Fruit fly (Drosophila melanogaster): Measurements from ENCODE around the gene CG34106.

DNA sequence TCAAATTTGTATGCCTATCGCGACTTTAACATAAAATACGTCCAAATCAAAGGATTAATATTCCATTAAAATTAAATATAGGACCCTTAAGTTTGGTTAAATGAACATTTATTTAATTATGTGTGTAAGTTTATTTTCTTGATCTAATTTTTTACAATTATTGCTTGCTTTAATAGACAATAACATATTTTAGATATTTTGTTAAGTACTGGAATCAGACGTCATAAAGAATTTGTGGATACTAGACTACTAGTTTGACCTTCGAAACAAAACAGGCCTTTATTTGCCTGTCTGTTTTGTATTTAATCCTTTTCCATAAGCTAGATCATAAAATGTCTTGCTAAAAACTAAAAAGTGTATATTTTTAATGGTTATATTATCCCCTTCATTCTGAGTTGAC is 42.4 kb downstream of the CG34106 start, which contains the start of gene CG34169:
- no peak for TF ChIP-seq h (optimal IDR thresholded peaks at IDR 0.05)
- TF ChIP-seq Myc (optimal IDR thresholded peaks at IDR 0.05), result no peak
- TF ChIP-seq psq (optimal IDR thresholded peaks at IDR 0.05), result no peak
- no peak for TF ChIP-seq ttk (optimal IDR thresholded peaks at IDR 0.05)
- TF ChIP-seq Sin3A (optimal IDR thresholded peaks at IDR 0.05), result no peak

All from Kc167 (cell line).